Fruit fly (Drosophila melanogaster) whole organism, embryonic: Measurements from ENCODE around the gene retinin.
A peak's percentile ranks its signal among the peaks of the same experiment; 100 is the strongest.

ENCODE experiments used
- ATbp ChIP-seq: fragments of 200-800 bp; sonication (Bioruptor generic); optimal IDR thresholded peaks from 2 replicates; lab custom pipeline; 2017; ENCODE audit warnings: missing biosample characterization, mild to moderate bottlenecking, missing genetic modification characterization, missing genetic modification reagents
- Abd-B ChIP-seq: fragments of 200-800 bp; sonication (Bioruptor generic); optimal IDR thresholded peaks from 2 replicates; lab custom pipeline; 2018; ENCODE audit warnings: missing biosample characterization, mild to moderate bottlenecking, missing genetic modification characterization, moderate library complexity
- Ada2b ChIP-seq: fragments of 200-800 bp; sonication (Bioruptor generic); IDR thresholded peaks from 2 replicates; pipeline ENCODE4 v1.3.6; 2022; ENCODE audit warnings: missing biosample characterization, missing genetic modification characterization
- Atf6 ChIP-seq: fragments of 200-800 bp; sonication (Bioruptor generic); IDR thresholded peaks from 2 replicates; pipeline ENCODE4 v1.3.6; 2022; ENCODE audit warnings: missing biosample characterization, missing genetic modification characterization
- BtbVII ChIP-seq: fragments of 200-800 bp; sonication (Bioruptor generic); optimal IDR thresholded peaks from 3 replicates; lab custom pipeline; 2017; ENCODE audit warnings: missing biosample characterization, mild to moderate bottlenecking, missing genetic modification characterization
- Bteb2 ChIP-seq: fragments of 200-800 bp; sonication (Bioruptor generic); optimal IDR thresholded peaks from 2 replicates; lab custom pipeline; 2016; ENCODE audit warnings: missing biosample characterization, missing genetic modification characterization
- C15 ChIP-seq: fragments of 200-800 bp; sonication (Bioruptor generic); IDR thresholded peaks from 3 replicates; pipeline ENCODE4 v1.3.6; 2022; ENCODE audit warnings: missing biosample characterization, missing genetic modification characterization
- CG11247 ChIP-seq: fragments of 200-800 bp; sonication (Bioruptor generic); IDR thresholded peaks from 2 replicates; pipeline ENCODE4 v1.3.6; 2022; ENCODE audit warnings: missing biosample characterization, missing genetic modification characterization
- CG11504 ChIP-seq: fragments of 200-800 bp; sonication (Bioruptor generic); optimal IDR thresholded peaks from 3 replicates; lab custom pipeline; 2019; ENCODE audit warnings: missing biosample characterization, mild to moderate bottlenecking, missing genetic modification characterization, moderate library complexity
- CG13287 ChIP-seq: fragments of 200-800 bp; sonication (Bioruptor generic); IDR thresholded peaks from 2 replicates; pipeline ENCODE4 v1.3.6; 2022; ENCODE audit warnings: missing biosample characterization, missing genetic modification characterization; ENCODE audit not compliant: partially characterized antibody
- CG13296 ChIP-seq: fragments of 200-800 bp; sonication (Bioruptor generic); optimal IDR thresholded peaks from 3 replicates; lab custom pipeline; 2018; ENCODE audit warnings: missing biosample characterization, mild to moderate bottlenecking, missing genetic modification characterization
- CG1647 ChIP-seq: fragments of 200-800 bp; sonication (Bioruptor generic); optimal IDR thresholded peaks from 3 replicates; lab custom pipeline; 2016; ENCODE audit warnings: missing biosample characterization, missing genetic modification characterization
- CG17186 ChIP-seq: fragments of 200-800 bp; sonication (Bioruptor generic); optimal IDR thresholded peaks from 3 replicates; lab custom pipeline; 2017; ENCODE audit warnings: missing biosample characterization, missing genetic modification reagents, missing genetic modification characterization
- CG2116 ChIP-seq: fragments of 200-800 bp; sonication (Bioruptor generic); optimal IDR thresholded peaks from 3 replicates; lab custom pipeline; 2018; ENCODE audit warnings: missing biosample characterization, mild to moderate bottlenecking, missing genetic modification characterization
- CG31365 ChIP-seq: fragments of 200-800 bp; sonication (Bioruptor generic); optimal IDR thresholded peaks from 2 replicates; lab custom pipeline; 2018; ENCODE audit warnings: missing biosample characterization, mild to moderate bottlenecking, missing genetic modification characterization
- CG42726 ChIP-seq: fragments of 200-800 bp; sonication (Bioruptor generic); IDR thresholded peaks from 2 replicates; pipeline ENCODE4 v1.3.6; 2022; ENCODE audit warnings: missing biosample characterization, missing genetic modification characterization; ENCODE audit not compliant: partially characterized antibody
- CG4282 ChIP-seq: fragments of 200-800 bp; sonication (Bioruptor generic); optimal IDR thresholded peaks from 2 replicates; lab custom pipeline; 2016; ENCODE audit warnings: missing biosample characterization, missing genetic modification characterization
- CG6854 ChIP-seq: fragments of 200-800 bp; sonication (Bioruptor generic); optimal IDR thresholded peaks from 3 replicates; lab custom pipeline; 2017; ENCODE audit warnings: missing biosample characterization, mild to moderate bottlenecking, missing genetic modification characterization
- CG7839 ChIP-seq: fragments of 200-800 bp; sonication (Bioruptor generic); optimal IDR thresholded peaks from 3 replicates; lab custom pipeline; 2018; ENCODE audit warnings: missing biosample characterization, mild to moderate bottlenecking, missing genetic modification characterization, moderate library complexity
- CG8924 ChIP-seq: fragments of 200-800 bp; optimal IDR thresholded peaks from 3 replicates; lab custom pipeline; 2019; ENCODE audit warnings: missing biosample characterization, mild to moderate bottlenecking, missing genetic modification characterization, moderate library complexity
- Doc3 ChIP-seq: fragments of 200-800 bp; sonication (Bioruptor generic); IDR thresholded peaks from 3 replicates; pipeline ENCODE4 v1.3.6; 2022; ENCODE audit warnings: missing biosample characterization, missing genetic modification characterization; ENCODE audit not compliant: partially characterized antibody
- E2f2 ChIP-seq: fragments of 200-800 bp; sonication (Bioruptor generic); IDR thresholded peaks from 2 replicates; pipeline ENCODE4 v1.3.6; 2022; ENCODE audit warnings: missing biosample characterization, missing genetic modification characterization
- Hsf ChIP-seq: fragments of 200-800 bp; sonication (Bioruptor generic); optimal IDR thresholded peaks from 3 replicates; lab custom pipeline; 2016; ENCODE audit warnings: missing biosample characterization, missing genetic modification characterization
- MTF-1 ChIP-seq: fragments of 200-800 bp; sonication (Bioruptor generic); optimal IDR thresholded peaks from 2 replicates; lab custom pipeline; 2018; ENCODE audit warnings: missing biosample characterization, mild to moderate bottlenecking, missing genetic modification characterization, borderline replicate concordance
- NfI ChIP-seq: fragments of 200-800 bp; sonication (Bioruptor generic); optimal IDR thresholded peaks from 3 replicates; lab custom pipeline; 2018; ENCODE audit warnings: missing biosample characterization, mild to moderate bottlenecking, missing genetic modification characterization, moderate library complexity
- Oaz ChIP-seq: fragments of 200-800 bp; sonication (Bioruptor generic); IDR thresholded peaks from 2 replicates; pipeline ENCODE4 v1.3.6; 2022; ENCODE audit warnings: missing biosample characterization, missing genetic modification characterization
- Poxn ChIP-seq: fragments of 200-800 bp; sonication (Bioruptor generic); IDR thresholded peaks from 2 replicates; pipeline ENCODE4 v1.3.6; 2022; ENCODE audit warnings: missing biosample characterization, missing genetic modification characterization
- Vsx1 ChIP-seq: fragments of 200-800 bp; sonication (Bioruptor generic); optimal IDR thresholded peaks from 2 replicates; lab custom pipeline; 2017; ENCODE audit warnings: missing biosample characterization, mild to moderate bottlenecking, missing genetic modification characterization, missing genetic modification reagents
- corto ChIP-seq: fragments of 200-800 bp; sonication (Bioruptor generic); optimal IDR thresholded peaks from 2 replicates; lab custom pipeline; 2016; ENCODE audit warnings: missing biosample characterization, mild to moderate bottlenecking, missing genetic modification characterization, moderate library complexity
- crc ChIP-seq: fragments of 200-800 bp; sonication (Bioruptor generic); optimal IDR thresholded peaks from 2 replicates; lab custom pipeline; 2016; ENCODE audit warnings: missing biosample characterization, missing genetic modification characterization
- inv ChIP-seq: fragments of 200-800 bp; sonication (Bioruptor generic); IDR thresholded peaks from 2 replicates; pipeline ENCODE4 v1.3.6; 2022; ENCODE audit warnings: missing biosample characterization, missing genetic modification characterization; ENCODE audit not compliant: partially characterized antibody
- oc ChIP-seq: fragments of 200-800 bp; sonication (Bioruptor generic); optimal IDR thresholded peaks from 2 replicates; lab custom pipeline; 2018; ENCODE audit warnings: missing biosample characterization, mild to moderate bottlenecking, missing genetic modification characterization, moderate library complexity
- pb ChIP-seq: fragments of 200-800 bp; sonication (Bioruptor generic); optimal IDR thresholded peaks from 3 replicates; lab custom pipeline; 2016; ENCODE audit warnings: missing biosample characterization, missing genetic modification characterization
- prd ChIP-seq, 3 experiments: fragments of >200 bp in 2 of 3; fragments of 200-800 bp in 1 of 3; sonication (Bioruptor generic) in 1 of 3; optimal IDR thresholded peaks in 2 of 3; IDR thresholded peaks in 1 of 3; 2 replicates in 2 of 3; 3 replicates in 1 of 3; pipeline versions ENCODE4 v1.3.6 to Lab custom; 2017 to 2022; ENCODE audit warnings: missing biosample characterization in 1 of 3, missing genetic modification characterization in 1 of 3
- pzg ChIP-seq: fragments of 200-800 bp; sonication (Bioruptor generic); optimal IDR thresholded peaks from 3 replicates; lab custom pipeline; 2018; ENCODE audit warnings: missing biosample characterization, mild to moderate bottlenecking, missing genetic modification characterization, moderate library complexity
- slbo ChIP-seq: fragments of 200-800 bp; sonication (Bioruptor generic); IDR thresholded peaks from 2 replicates; pipeline ENCODE4 v1.3.6; 2022; ENCODE audit warnings: missing biosample characterization, missing genetic modification characterization
- stc ChIP-seq: fragments of 200-800 bp; sonication (Bioruptor generic); IDR thresholded peaks from 2 replicates; pipeline ENCODE4 v1.3.6; 2022; ENCODE audit warnings: missing biosample characterization, missing genetic modification characterization
- vnd ChIP-seq: fragments of 200-800 bp; sonication (Bioruptor generic); IDR thresholded peaks from 3 replicates; pipeline ENCODE4 v1.3.6; 2022; ENCODE audit warnings: missing biosample characterization, missing genetic modification characterization; ENCODE audit not compliant: partially characterized antibody
- z ChIP-seq: fragments of 200-800 bp; sonication (Bioruptor generic); IDR thresholded peaks from 3 replicates; pipeline ENCODE4 v1.3.6; 2022; ENCODE audit warnings: missing biosample characterization, missing genetic modification characterization

The retinin gene

dm6 chr3L:16289067-16289466, 42.7 kb upstream of the retinin start (continued):
- TF ChIP-seq pzg (GFP tag; lab: Kevin White, UChicago) (no peak), CG31365 (tag; lab: Kevin White, UChicago) (no peak), E2f2 (peak; percentile 22; the same call in 1 of the 2 replicates), Ada2b (GFP tag; lab: Robert Waterston, UW) (peak; percentile 58; the same call in 1 of the 2 replicates), MTF-1 (GFP tag; lab: Kevin White, UChicago) (no peak), Doc3 (GFP tag; lab: Robert Waterston, UW) (no peak), CG6854 (GFP tag; lab: Kevin White, UChicago) (no peak), CG7839 (tag; lab: Kevin White, UChicago) (peak; percentile 39), CG13296 (GFP tag; lab: Kevin White, UChicago) (peak; percentile 39), corto (GFP tag; lab: Kevin White, UChicago) (no peak), prd (optimal IDR thresholded peaks at IDR 0.05; lab: Kevin White, UChicago) (no peak), prd (GFP tag; IDR thresholded peaks at IDR 0.05; lab: Robert Waterston, UW) (peak; percentile 38; the same call in 1 of the 3 replicates), pb (GFP tag; lab: Kevin White, UChicago) (no peak), CG11504 (no peak), stc (GFP tag; lab: Robert Waterston, UW) (0 out of 2 replicates have a peak, but pooled peaks have one; percentile 26), ATbp (no peak), CG11247 (GFP tag; lab: Robert Waterston, UW) (no peak), CG4282 (GFP tag; lab: Kevin White, UChicago) (no peak), CG17186 (no peak), CG8924 (tag; lab: Kevin White, UChicago) (no peak), slbo (peak; percentile 22; the same call in 1 of the 2 replicates), inv (GFP tag; lab: Robert Waterston, UW) (no peak)

dm6 chr3L:16290850-16291249, 40.9 kb upstream of the retinin start, which contains the start of gene CG13045:
Gene CG13045, minus strand, starts transcription at chr3L:16290950.
- TF ChIP-seq C15 (GFP tag; lab: Robert Waterston, UW) (0 out of 3 replicates have a peak, but pooled peaks have one; percentile 11), Ada2b (GFP tag; lab: Robert Waterston, UW) (no peak)

dm6 chr3L:16291678-16292077, 40.1 kb upstream of the retinin start:
- TF ChIP-seq Vsx1 (GFP tag; lab: Kevin White, UChicago) (peak; percentile 49), oc (no peak), CG2116 (no peak), z (GFP tag; lab: Robert Waterston, UW) (0 out of 3 replicates have a peak, but pooled peaks have one; percentile 17), Hsf (no peak), Abd-B (peak; percentile 11), CG42726 (GFP tag; lab: Robert Waterston, UW) (0 out of 2 replicates have a peak, but pooled peaks have one; percentile 34), Bteb2 (GFP tag; lab: Kevin White, UChicago) (no peak), CG13287 (GFP tag; lab: Robert Waterston, UW) (peak; percentile 10; the same call in 1 of the 2 replicates)
- TF ChIP-seq, all 482 proteins: peak for 5

dm6 chr3L:16295447-16295846, 36.3 kb upstream of the retinin start, which contains the start of gene CG4962:
Gene CG4962, minus strand, starts transcription at chr3L:16295547.
- TF ChIP-seq crc (GFP tag; lab: Kevin White, UChicago) (no peak), NfI (GFP tag; lab: Kevin White, UChicago) (no peak), BtbVII (GFP tag; lab: Kevin White, UChicago) (no peak), Oaz (no peak), Atf6 (no peak), Poxn (GFP tag; lab: Robert Waterston, UW) (no peak), CG1647 (GFP tag; lab: Kevin White, UChicago) (no peak), vnd (no peak)
